Worm (Caenorhabditis elegans): ENCODE results near the gene sru-42.

DNA sequence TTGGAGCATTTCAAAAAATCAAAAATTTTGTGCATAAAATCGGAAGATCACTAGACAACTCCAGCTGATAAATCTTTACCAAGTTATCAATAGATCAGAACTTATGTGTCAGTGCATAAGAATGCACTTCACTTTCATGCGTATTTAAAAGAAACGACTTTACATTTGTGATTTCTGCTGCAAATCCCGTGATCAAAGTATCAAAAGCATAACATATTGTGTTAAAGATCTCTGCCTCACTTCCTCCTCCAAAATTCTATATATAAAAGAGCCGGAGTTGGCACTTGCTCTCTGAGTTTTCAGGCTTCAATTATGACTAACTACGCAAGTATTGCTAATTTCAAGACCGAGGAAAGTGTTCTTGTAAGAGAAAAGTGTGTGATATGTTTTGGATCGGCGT is 43.4 kb downstream of the sru-42 start, which contains the start of gene nhr-198:
- TF ChIP-seq nfya-1 (tag; optimal IDR thresholded peaks at IDR 0.05; ENCODE audit: insufficient read depth) (no peak), ama-1 (optimal IDR thresholded peaks at IDR 0.05) (no peak), jun-1 (tag; optimal IDR thresholded peaks at IDR 0.05) (no peak), ceh-82 (tag; optimal IDR thresholded peaks at IDR 0.05) (no peak), fkh-10 (GFP tag; optimal IDR thresholded peaks at IDR 0.05) (no peak), fos-1 (tag; optimal IDR thresholded peaks at IDR 0.05) (no peak), unc-62 (GFP tag; optimal IDR thresholded peaks at IDR 0.05) (no peak), pha-4 (tag; optimal IDR thresholded peaks at IDR 0.05) (no peak), mdl-1 (tag; optimal IDR thresholded peaks at IDR 0.05) (no peak)
